Worm (Caenorhabditis elegans) whole organism, L3 larva: ENCODE data around the gene F41H8.1.
"Not testable (repeated sequence)": the region's sequence is repeated elsewhere in the genome, so short reads cannot be mapped to it uniquely, and the experiment has no call there.

Experiments used
- R02D3.7 ChIP-seq: fragments of 150-350 bp; optimal IDR thresholded peaks from 2 replicates; lab custom pipeline; 2014; ENCODE audit warnings: missing biosample characterization, missing genetic modification characterization
- ZK546.5 ChIP-seq: sonication (generic microtip); optimal IDR thresholded peaks from 2 replicates; lab custom pipeline; 2017; ENCODE audit warnings: missing biosample characterization, missing genetic modification characterization
- aly-2 ChIP-seq: fragments of 150-350 bp; optimal IDR thresholded peaks from 2 replicates; lab custom pipeline; 2014; ENCODE audit warnings: missing biosample characterization, missing genetic modification characterization
- ama-1 ChIP-seq: fragments of 150-350 bp; optimal IDR thresholded peaks from 2 replicates; lab custom pipeline; 2018
- ceh-16 ChIP-seq: sonication (generic microtip); optimal IDR thresholded peaks from 2 replicates; lab custom pipeline; 2017; ENCODE audit warnings: missing biosample characterization, missing genetic modification characterization
- ceh-28 ChIP-seq: fragments of 150-350 bp; optimal IDR thresholded peaks from 2 replicates; lab custom pipeline; 2014; ENCODE audit warnings: missing biosample characterization, missing genetic modification reagents, missing genetic modification characterization
- ceh-9 ChIP-seq: sonication (generic microtip); optimal IDR thresholded peaks from 2 replicates; lab custom pipeline; 2018; ENCODE audit warnings: missing biosample characterization, missing genetic modification characterization
- daf-12 ChIP-seq: fragments of 150-350 bp; optimal IDR thresholded peaks from 2 replicates; lab custom pipeline; 2014; ENCODE audit warnings: missing biosample characterization, missing genetic modification reagents, missing genetic modification characterization
- egl-27 ChIP-seq: sonication (generic microtip); optimal IDR thresholded peaks from 4 replicates; lab custom pipeline; 2017; ENCODE audit warnings: missing biosample characterization, missing genetic modification reagents, missing genetic modification characterization
- egl-5 ChIP-seq: fragments of 150-350 bp; optimal IDR thresholded peaks from 2 replicates; lab custom pipeline; 2017; ENCODE audit warnings: missing biosample characterization, missing genetic modification reagents, missing genetic modification characterization, inconsistent platforms
- fkh-10 ChIP-seq: sonication (generic microtip); optimal IDR thresholded peaks from 2 replicates; lab custom pipeline; 2017; ENCODE audit warnings: missing biosample characterization, missing genetic modification reagents, missing genetic modification characterization
- fkh-2 ChIP-seq: fragments of 150-350 bp; optimal IDR thresholded peaks from 2 replicates; lab custom pipeline; 2014; ENCODE audit warnings: missing biosample characterization, missing genetic modification reagents, missing genetic modification characterization
- fos-1 ChIP-seq: fragments of 150-350 bp; optimal IDR thresholded peaks from 2 replicates; lab custom pipeline; 2014; ENCODE audit warnings: missing biosample characterization, missing genetic modification characterization
- hmg-11 ChIP-seq: sonication (generic microtip); optimal IDR thresholded peaks from 2 replicates; lab custom pipeline; 2016; ENCODE audit warnings: missing genetic modification characterization, missing compliant biosample characterization
- lin-15B ChIP-seq: fragments of 150-350 bp; optimal IDR thresholded peaks from 2 replicates; lab custom pipeline; 2014; ENCODE audit warnings: missing biosample characterization, missing genetic modification characterization
- lin-39 ChIP-seq: fragments of 150-350 bp; optimal IDR thresholded peaks from 2 replicates; lab custom pipeline; 2018; ENCODE audit warnings: missing biosample characterization, missing genetic modification reagents, missing genetic modification characterization
- mdl-1 ChIP-seq: fragments of 150-350 bp; optimal IDR thresholded peaks from 2 replicates; lab custom pipeline; 2014; ENCODE audit warnings: missing biosample characterization, missing genetic modification characterization
- mml-1 ChIP-seq: fragments of 150-350 bp; sonication (generic microtip); optimal IDR thresholded peaks from 3 replicates; lab custom pipeline; 2014; ENCODE audit warnings: missing biosample characterization, missing genetic modification characterization
- nfya-1 ChIP-seq: sonication (generic microtip); optimal IDR thresholded peaks from 2 replicates; lab custom pipeline; 2017; ENCODE audit warnings: missing genetic modification characterization, mild to moderate bottlenecking, missing compliant biosample characterization, antibody characterized with exemption, moderate library complexity; ENCODE audit not compliant: insufficient read depth
- nhr-11 ChIP-seq: fragments of 150-350 bp; optimal IDR thresholded peaks from 2 replicates; lab custom pipeline; 2014; ENCODE audit warnings: missing biosample characterization, missing genetic modification characterization
- nhr-12 ChIP-seq: fragments of 150-350 bp; optimal IDR thresholded peaks from 2 replicates; lab custom pipeline; 2014; ENCODE audit warnings: missing biosample characterization, missing genetic modification characterization
- nhr-23 ChIP-seq: fragments of 150-350 bp; optimal IDR thresholded peaks from 2 replicates; lab custom pipeline; 2014; ENCODE audit warnings: missing biosample characterization, missing genetic modification reagents, missing genetic modification characterization
- nhr-43 ChIP-seq: sonication (generic microtip); optimal IDR thresholded peaks from 2 replicates; lab custom pipeline; 2016; ENCODE audit warnings: mild to moderate bottlenecking, missing genetic modification characterization, missing compliant biosample characterization; ENCODE audit not compliant: poor library complexity, severe bottlenecking
- nhr-67 ChIP-seq: fragments of 150-350 bp; optimal IDR thresholded peaks from 2 replicates; lab custom pipeline; 2014; ENCODE audit warnings: missing biosample characterization, missing genetic modification characterization
- skn-1 ChIP-seq: fragments of 150-350 bp; optimal IDR thresholded peaks from 2 replicates; lab custom pipeline; 2014; ENCODE audit warnings: missing biosample characterization, missing genetic modification characterization
- snpc-4 ChIP-seq: fragments of 150-350 bp; optimal IDR thresholded peaks from 2 replicates; lab custom pipeline; 2014; ENCODE audit warnings: missing biosample characterization, missing genetic modification characterization
- tbx-2 ChIP-seq: sonication (generic microtip); optimal IDR thresholded peaks from 2 replicates; lab custom pipeline; 2016; ENCODE audit warnings: mild to moderate bottlenecking, missing genetic modification characterization, missing compliant biosample characterization
- unc-39 ChIP-seq: sonication (generic microtip); optimal IDR thresholded peaks from 4 replicates; lab custom pipeline; 2017; ENCODE audit warnings: missing biosample characterization, missing genetic modification characterization
- unc-62 ChIP-seq: fragments of 150-350 bp; sonication (generic microtip); optimal IDR thresholded peaks from 4 replicates; lab custom pipeline; 2014; ENCODE audit warnings: missing biosample characterization, missing genetic modification reagents, missing genetic modification characterization
- zag-1 ChIP-seq: fragments of 150-350 bp; optimal IDR thresholded peaks from 2 replicates; lab custom pipeline; 2014; ENCODE audit warnings: missing biosample characterization, missing genetic modification characterization
- ztf-11 ChIP-seq: fragments of 150-350 bp; optimal IDR thresholded peaks from 2 replicates; lab custom pipeline; 2014; ENCODE audit warnings: missing biosample characterization, missing genetic modification characterization

Gene F41H8.1

DNA sequence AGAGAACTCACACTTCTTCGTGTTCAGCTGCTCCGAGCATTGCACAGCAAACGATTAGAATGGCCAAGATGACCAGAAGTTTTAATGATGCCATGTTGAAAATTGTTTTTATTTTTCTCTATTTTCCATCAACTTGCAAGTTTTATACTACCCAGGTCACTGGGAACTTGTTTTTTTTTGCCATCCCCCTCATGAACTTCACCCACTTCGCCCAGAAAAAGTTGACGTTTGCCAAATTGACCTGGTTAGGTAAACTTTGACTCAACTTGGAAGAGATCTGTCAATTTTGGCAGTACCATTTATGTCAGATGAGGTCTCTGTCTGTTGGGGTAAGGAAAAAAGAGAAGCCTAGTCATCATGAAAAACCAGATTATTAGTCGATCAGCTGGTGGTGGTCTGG, 20.4 kb upstream of the F41H8.1 start, which contains the start of gene R13D11.10:
Gene R13D11.10, minus strand, starts transcription at position 101 of the 400 bp plus-strand sequence.
- no peak for TF ChIP-seq lin-15B (tag; lab: Kevin White, UChicago)
- no peak for TF ChIP-seq ceh-9 (tag; lab: Kevin White, UChicago)
- no peak for TF ChIP-seq ZK546.5
- TF ChIP-seq fkh-10 (GFP tag; lab: Kevin White, UChicago), result no peak
- no peak for TF ChIP-seq snpc-4 (tag; lab: Kevin White, UChicago)
- no peak for TF ChIP-seq skn-1
- TF ChIP-seq tbx-2 (tag; lab: Kevin White, UChicago), result no peak
- TF ChIP-seq nhr-43 (tag; lab: Kevin White, UChicago), result no peak
- no peak for TF ChIP-seq ceh-28
- TF ChIP-seq lin-39, result no peak
- no peak for TF ChIP-seq R02D3.7
- no peak for TF ChIP-seq nfya-1 (tag; lab: Kevin White, UChicago)
- no peak for TF ChIP-seq egl-27 (tag; lab: Kevin White, UChicago)
- no peak for TF ChIP-seq egl-5 (tag; lab: Kevin White, UChicago)
- no peak for TF ChIP-seq nhr-11 (tag; lab: Kevin White, UChicago)
- no peak for TF ChIP-seq daf-12 (tag; lab: Kevin White, UChicago)
- no peak for TF ChIP-seq fkh-2 (tag; lab: Kevin White, UChicago)
- no peak for TF ChIP-seq mml-1
- TF ChIP-seq ceh-16 (tag; lab: Kevin White, UChicago), result no peak

DNA sequence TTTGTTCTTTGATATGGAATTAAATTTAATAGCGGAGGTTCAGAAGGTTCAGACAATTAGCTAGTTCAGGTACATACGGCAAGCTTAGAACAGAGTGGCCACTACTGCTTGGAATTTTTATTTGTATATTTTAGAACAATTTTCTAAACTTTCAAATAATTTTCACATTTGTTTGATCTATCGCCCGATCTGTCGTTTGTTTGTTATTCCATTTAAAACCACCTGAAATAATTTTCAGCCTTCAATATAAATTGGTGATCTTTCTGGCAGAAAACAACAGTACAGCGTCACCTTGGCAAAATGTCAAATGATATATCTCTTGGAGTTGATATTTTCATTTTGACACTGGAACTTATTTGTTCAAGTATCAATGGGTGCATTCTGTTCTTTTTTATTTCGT, 18.8 kb upstream of the F41H8.1 start, which contains the start of gene R13D11.3:
Gene R13D11.3, plus strand, starts transcription at position 301 of the 400 bp plus-strand sequence.
- TF ChIP-seq tbx-2 (tag; lab: Kevin White, UChicago) (no peak), R02D3.7 (no peak), mml-1 (no peak), ama-1 (lab: Kevin White, UChicago) (no peak), nhr-12 (tag; lab: Kevin White, UChicago) (no peak), ceh-16 (tag; lab: Kevin White, UChicago) (no peak), snpc-4 (tag; lab: Kevin White, UChicago) (no peak), fkh-2 (tag; lab: Kevin White, UChicago) (no peak), hmg-11 (tag; lab: Kevin White, UChicago) (no peak), fos-1 (tag; lab: Kevin White, UChicago) (no peak), unc-39 (tag; lab: Kevin White, UChicago) (no peak), nhr-67 (tag; lab: Kevin White, UChicago) (no peak), nfya-1 (tag; lab: Kevin White, UChicago) (no peak), unc-62 (GFP tag; lab: Kevin White, UChicago) (no peak), ceh-28 (no peak)

DNA sequence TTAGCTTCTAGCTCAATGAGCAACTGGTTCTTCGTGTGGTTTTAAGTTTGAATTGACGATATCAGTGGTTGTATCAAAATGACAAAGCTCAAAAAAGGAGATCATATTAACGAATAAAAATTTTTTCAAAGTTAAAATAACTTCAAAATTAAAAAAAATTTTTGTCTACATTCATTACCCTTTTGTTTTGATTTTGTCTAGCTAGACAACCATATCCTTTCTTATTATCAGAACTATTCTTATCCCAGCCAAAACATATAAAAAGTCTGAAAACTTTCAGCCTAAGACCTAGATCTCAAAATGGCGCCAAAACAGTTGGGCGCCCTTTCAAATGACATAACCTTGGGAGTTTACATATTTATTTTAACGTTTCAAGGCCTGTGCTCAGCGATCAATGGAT, 16.3 kb upstream of the F41H8.1 start, which contains the start of gene R13D11.1:
Gene R13D11.1, plus strand, starts transcription at position 301 of the 400 bp plus-strand sequence.
- TF ChIP-seq fkh-2 (tag; lab: Kevin White, UChicago) (no peak), lin-39 (no peak), skn-1 (no peak), ztf-11 (no peak)

DNA sequence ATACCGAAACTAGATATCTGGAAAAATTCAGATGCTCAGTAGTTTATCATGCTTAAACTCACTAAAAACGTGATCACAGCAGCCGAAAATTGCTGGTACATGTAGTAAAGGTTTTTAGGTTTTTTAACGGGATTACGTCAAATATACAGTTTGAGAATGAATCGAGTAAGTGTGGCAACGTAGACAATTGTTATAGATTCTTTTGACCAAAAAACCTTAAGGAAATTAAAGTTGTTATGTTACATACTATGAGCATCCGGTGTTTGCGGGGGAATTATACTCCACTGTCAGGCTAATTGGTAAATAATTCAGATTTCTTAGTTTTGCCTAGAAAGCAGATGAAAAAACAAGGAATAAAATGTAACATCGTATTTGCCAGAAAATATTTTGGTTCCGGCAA, 12.8 kb upstream of the F41H8.1 start, which contains the start of gene srx-32:
Gene srx-32, minus strand, starts transcription at position 101 of the 400 bp plus-strand sequence.
- TF ChIP-seq tbx-2, aly-2, mdl-1 (tag; lab: Kevin White, UChicago): not testable (repeated sequence)
- TF ChIP-seq, all 47 proteins: peak for 0; not testable (repeated sequence) for 47

DNA sequence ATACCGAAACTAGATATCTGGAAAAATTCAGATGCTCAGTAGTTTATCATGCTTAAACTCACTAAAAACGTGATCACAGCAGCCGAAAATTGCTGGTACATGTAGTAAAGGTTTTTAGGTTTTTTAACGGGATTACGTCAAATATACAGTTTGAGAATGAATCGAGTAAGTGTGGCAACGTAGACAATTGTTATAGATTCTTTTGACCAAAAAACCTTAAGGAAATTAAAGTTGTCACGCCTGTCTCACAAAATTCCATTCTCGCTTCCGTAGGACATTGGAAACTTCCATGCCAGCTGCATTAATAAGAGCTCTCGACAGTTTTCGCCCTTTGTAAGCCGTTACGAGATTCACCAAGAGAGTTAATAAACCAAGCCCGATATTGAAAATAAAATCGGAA, 10.5 kb upstream of the F41H8.1 start, which contains the start of gene srx-31:
Gene srx-31, minus strand, starts transcription at position 101 of the 400 bp plus-strand sequence.
- TF ChIP-seq ceh-16 (tag; lab: Kevin White, UChicago); fkh-10 (GFP tag; lab: Kevin White, UChicago); ZK546.5: not testable (repeated sequence)
- TF ChIP-seq, all 47 proteins: peak for 0; not testable (repeated sequence) for 47

DNA sequence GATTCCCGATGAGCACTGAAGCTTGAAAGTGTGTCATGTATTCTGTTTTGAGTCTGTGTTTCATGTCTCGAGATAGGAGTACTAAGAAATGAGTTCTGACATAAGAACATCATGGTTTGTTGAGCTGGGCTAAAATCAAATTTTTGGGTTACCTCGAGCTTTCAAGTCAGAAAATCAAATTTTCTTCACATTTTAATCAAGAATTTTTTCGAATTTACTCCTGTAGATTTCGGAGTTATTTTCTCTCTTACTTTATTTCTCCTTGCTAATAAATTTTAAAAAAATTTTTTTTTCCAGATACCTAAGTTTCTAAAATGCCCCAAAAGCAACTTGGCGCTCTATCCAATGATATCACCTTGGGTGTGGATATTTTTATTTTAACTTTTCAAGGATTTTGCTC, 7.4 kb upstream of the F41H8.1 start, which contains the start of gene F41H8.2:
Gene F41H8.2, plus strand, starts transcription at position 301 of the 400 bp plus-strand sequence.
- no peak for TF ChIP-seq ZK546.5
- TF ChIP-seq nhr-43 (tag; lab: Kevin White, UChicago), result no peak
- no peak for TF ChIP-seq nhr-23 (tag; lab: Kevin White, UChicago)
- no peak for TF ChIP-seq hmg-11 (tag; lab: Kevin White, UChicago)
- TF ChIP-seq lin-39, result no peak
- TF ChIP-seq snpc-4 (tag; lab: Kevin White, UChicago), result no peak
- no peak for TF ChIP-seq mml-1
- no peak for TF ChIP-seq egl-27 (tag; lab: Kevin White, UChicago)
- TF ChIP-seq zag-1, result no peak
- no peak for TF ChIP-seq unc-62 (GFP tag; lab: Kevin White, UChicago)
